Fruit fly (Drosophila melanogaster) whole organism, prepupa: ENCODE measurements around the gene Dredd.

Source experiments
- CG1621 ChIP-seq: fragments of 200-800 bp; sonication (Bioruptor generic); optimal IDR thresholded peaks from 3 replicates; lab custom pipeline; 2018; ENCODE audit warnings: missing biosample characterization, mild to moderate bottlenecking, missing genetic modification characterization
- CG16779 ChIP-seq: fragments of 200-800 bp; sonication (Bioruptor generic); optimal IDR thresholded peaks from 3 replicates; lab custom pipeline; 2017; ENCODE audit warnings: missing biosample characterization, mild to moderate bottlenecking, missing genetic modification characterization
- CG6854 ChIP-seq: fragments of 200-800 bp; sonication (Bioruptor generic); optimal IDR thresholded peaks from 2 replicates; lab custom pipeline; 2017; ENCODE audit warnings: missing biosample characterization, mild to moderate bottlenecking, missing genetic modification characterization
- CG8319 ChIP-seq: fragments of 200-800 bp; sonication (Bioruptor generic); optimal IDR thresholded peaks from 3 replicates; lab custom pipeline; 2016; ENCODE audit warnings: missing biosample characterization, missing genetic modification characterization
- CG8632 ChIP-seq: fragments of 200-800 bp; sonication (Bioruptor generic); optimal IDR thresholded peaks from 3 replicates; lab custom pipeline; 2016; ENCODE audit warnings: missing biosample characterization, missing genetic modification characterization
- Ets96B ChIP-seq: fragments of 200-800 bp; optimal IDR thresholded peaks from 2 replicates; lab custom pipeline; 2019; ENCODE audit warnings: missing biosample characterization, mild to moderate bottlenecking, missing genetic modification characterization, moderate library complexity
- Hr4 ChIP-seq: fragments of 200-800 bp; sonication (Bioruptor generic); optimal IDR thresholded peaks from 3 replicates; lab custom pipeline; 2016; ENCODE audit warnings: missing biosample characterization, missing genetic modification characterization
- OdsH ChIP-seq: fragments of 200-800 bp; sonication (Bioruptor generic); optimal IDR thresholded peaks from 3 replicates; lab custom pipeline; 2016; ENCODE audit warnings: missing biosample characterization, missing genetic modification characterization
- Sox14 ChIP-seq: fragments of 200-800 bp; sonication (Bioruptor generic); optimal IDR thresholded peaks from 3 replicates; lab custom pipeline; 2016; ENCODE audit warnings: missing biosample characterization, missing genetic modification characterization
- eg ChIP-seq: fragments of 200-800 bp; sonication (Bioruptor generic); IDR thresholded peaks from 3 replicates; pipeline ENCODE4 v1.3.6; 2022; ENCODE audit warnings: missing biosample characterization, missing genetic modification characterization
- pdm3 ChIP-seq: fragments of 200-800 bp; sonication (Bioruptor generic); optimal IDR thresholded peaks from 3 replicates; lab custom pipeline; 2016; ENCODE audit warnings: missing biosample characterization, missing genetic modification characterization
- topi ChIP-seq: fragments of 200-800 bp; sonication (Bioruptor generic); optimal IDR thresholded peaks from 3 replicates; lab custom pipeline; 2016; ENCODE audit warnings: missing biosample characterization, missing genetic modification characterization

dm6 chrX:646395-647009, 11.2 kb upstream of the Dredd start:
- TF ChIP-seq CG16779 (tag; lab: Kevin White, UChicago) = no peak
- no peak for TF ChIP-seq topi
- no peak for TF ChIP-seq Hr4 (GFP tag; lab: Kevin White, UChicago)
- 0 out of 3 replicates have a peak, but pooled peaks have one; percentile 8 for TF ChIP-seq eg
- TF ChIP-seq Sox14 (GFP tag; lab: Kevin White, UChicago) = no peak
- no peak for TF ChIP-seq pdm3 (GFP tag; lab: Kevin White, UChicago)
- no peak for TF ChIP-seq CG8319 (GFP tag; lab: Kevin White, UChicago)
- no peak for TF ChIP-seq Ets96B
- TF ChIP-seq OdsH (GFP tag; lab: Kevin White, UChicago) = no peak
- no peak for TF ChIP-seq CG6854 (GFP tag; lab: Kevin White, UChicago)
- no peak for TF ChIP-seq CG1621 (tag; lab: Kevin White, UChicago)
- no peak for TF ChIP-seq CG8632 (GFP tag; lab: Kevin White, UChicago)
